Worm (Caenorhabditis elegans): ENCODE results near the gene T01C8.2.

ce11 chrX:16798621-16799020 is 12.4 kb downstream of the T01C8.2 start:
- TF ChIP-seq B0035.1 (tag; optimal IDR thresholded peaks at IDR 0.05) (no peak), dpff-1 (tag; optimal IDR thresholded peaks at IDR 0.05) (no peak), ekl-4 (GFP tag; IDR thresholded peaks at IDR 0.05) (no peak), F10E7.11 (tag; optimal IDR thresholded peaks at IDR 0.05) (no peak)
